Fruit fly (Drosophila melanogaster) Kc167 (cell line): ENCODE results near the gene Shawl.

Experiments
- Myc ChIP-seq: fragments of >200 bp; optimal IDR thresholded peaks from 2 replicates; lab custom pipeline; 2017; ENCODE audit warnings: missing external identifiers
- Sin3A ChIP-seq: fragments of >200 bp; optimal IDR thresholded peaks from 2 replicates; lab custom pipeline; 2018; ENCODE audit warnings: missing external identifiers
- h ChIP-seq: fragments of >200 bp; optimal IDR thresholded peaks from 3 replicates; lab custom pipeline; 2018; ENCODE audit warnings: missing external identifiers
- insv ChIP-seq: fragments of >200 bp; optimal IDR thresholded peaks from 3 replicates; lab custom pipeline; 2018; ENCODE audit warnings: missing external identifiers
- psq ChIP-seq: fragments of >200 bp; optimal IDR thresholded peaks from 2 replicates; lab custom pipeline; 2017; ENCODE audit warnings: missing external identifiers
- ttk ChIP-seq: sonication (Bioruptor generic); optimal IDR thresholded peaks from 2 replicates; lab custom pipeline; 2017; ENCODE audit warnings: missing external identifiers

The Shawl gene

dm6 chr2L:9415053-9415452 lies at the start of gene Shawl:
TSS of gene Shawl (minus strand) at chr2L:9415156.
- TF ChIP-seq insv (lab: Kevin White, UChicago): no peak
- no peak for TF ChIP-seq h (lab: Kevin White, UChicago)
- TF ChIP-seq ttk: no peak
- no peak for TF ChIP-seq psq (lab: Kevin White, UChicago)
- no peak for TF ChIP-seq Myc
- TF ChIP-seq Sin3A (lab: Kevin White, UChicago): no peak

DNA sequence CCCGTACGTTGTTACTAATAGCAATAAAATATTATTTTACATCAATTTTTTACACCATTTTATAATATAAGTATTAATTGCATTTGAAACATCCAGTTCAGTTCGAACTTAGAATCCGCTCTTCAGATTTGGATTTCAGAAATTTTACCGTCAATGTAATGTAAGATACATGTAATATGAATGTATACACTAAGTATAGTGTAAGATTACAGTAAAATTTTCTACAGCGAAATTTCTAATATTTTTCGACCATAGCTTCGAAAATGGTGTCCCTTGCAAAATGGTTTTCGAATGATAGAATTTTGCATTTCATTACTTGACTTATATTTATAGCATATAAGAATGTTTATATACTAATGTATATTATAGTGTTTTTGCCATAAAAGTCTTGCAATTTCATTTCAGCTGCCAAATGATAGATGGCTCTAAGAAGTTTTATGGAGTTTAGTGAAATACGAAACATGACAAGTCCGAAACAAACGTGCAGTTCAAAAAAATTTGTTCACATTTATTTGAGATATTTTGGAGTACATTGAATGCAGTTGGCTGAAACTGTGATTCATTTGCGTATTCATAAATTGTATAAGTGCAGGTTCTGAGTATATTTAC lies 49.6 kb upstream of the Shawl start:
- TF ChIP-seq insv (lab: Kevin White, UChicago): no peak
- TF ChIP-seq psq (lab: Kevin White, UChicago): no peak
- TF ChIP-seq h (lab: Kevin White, UChicago): no peak
- no peak for TF ChIP-seq Myc
- no peak for TF ChIP-seq Sin3A (lab: Kevin White, UChicago)
- TF ChIP-seq ttk: no peak

dm6 chr2L:9460092-9460473 lies 45.1 kb upstream of the Shawl start:
- TF ChIP-seq ttk: no peak
- no peak for TF ChIP-seq psq (lab: Kevin White, UChicago)
- no peak for TF ChIP-seq Myc
- TF ChIP-seq h (lab: Kevin White, UChicago): no peak
- no peak for TF ChIP-seq insv (lab: Kevin White, UChicago)
- no peak for TF ChIP-seq Sin3A (lab: Kevin White, UChicago)

dm6 chr2L:9459372-9460091 lies 44.6 kb upstream of the Shawl start:
- TF ChIP-seq Sin3A (lab: Kevin White, UChicago) (no peak), insv (lab: Kevin White, UChicago) (no peak), ttk (no peak), psq (lab: Kevin White, UChicago) (no peak)

dm6 chr2L:9457865-9458264 lies 42.9 kb upstream of the Shawl start:
- no peak for TF ChIP-seq Sin3A (lab: Kevin White, UChicago)
- no peak for TF ChIP-seq h (lab: Kevin White, UChicago)
- no peak for TF ChIP-seq ttk
- TF ChIP-seq psq (lab: Kevin White, UChicago): no peak
- TF ChIP-seq insv (lab: Kevin White, UChicago): no peak
- TF ChIP-seq Myc: no peak

DNA sequence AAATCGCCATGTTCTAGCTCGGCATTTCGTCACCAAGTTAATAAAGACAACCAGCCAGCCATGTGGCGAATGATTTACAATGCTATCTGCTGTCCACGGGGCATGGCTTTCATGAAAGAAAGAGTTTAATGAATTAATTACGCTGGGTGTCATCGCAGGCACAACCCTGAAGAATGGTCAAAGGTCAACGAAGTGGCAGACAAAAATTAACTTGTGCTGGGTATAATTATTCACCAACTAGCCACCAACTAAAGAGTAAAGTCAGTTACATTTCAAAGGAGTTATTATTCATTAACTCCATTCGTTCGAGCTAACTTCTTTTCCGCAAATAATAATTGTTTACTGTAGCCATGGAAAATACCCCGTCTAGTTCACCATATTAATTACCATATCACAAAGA lies 42.5 kb upstream of the Shawl start:
- TF ChIP-seq insv (lab: Kevin White, UChicago): no peak
- TF ChIP-seq h (lab: Kevin White, UChicago): no peak
- no peak for TF ChIP-seq Myc
- TF ChIP-seq Sin3A (lab: Kevin White, UChicago): no peak

dm6 chr2L:9455157-9455556 lies 40.2 kb upstream of the Shawl start:
- TF ChIP-seq ttk: no peak
- TF ChIP-seq Myc: no peak
- TF ChIP-seq insv (lab: Kevin White, UChicago): no peak
- TF ChIP-seq Sin3A (lab: Kevin White, UChicago): no peak
- TF ChIP-seq h (lab: Kevin White, UChicago): no peak
- TF ChIP-seq psq (lab: Kevin White, UChicago): no peak

dm6 chr2L:9454369-9455054 lies 39.6 kb upstream of the Shawl start:
- TF ChIP-seq insv (lab: Kevin White, UChicago) (no peak), Myc (no peak), psq (lab: Kevin White, UChicago) (no peak), h (lab: Kevin White, UChicago) (no peak), ttk (no peak), Sin3A (lab: Kevin White, UChicago) (no peak)

DNA sequence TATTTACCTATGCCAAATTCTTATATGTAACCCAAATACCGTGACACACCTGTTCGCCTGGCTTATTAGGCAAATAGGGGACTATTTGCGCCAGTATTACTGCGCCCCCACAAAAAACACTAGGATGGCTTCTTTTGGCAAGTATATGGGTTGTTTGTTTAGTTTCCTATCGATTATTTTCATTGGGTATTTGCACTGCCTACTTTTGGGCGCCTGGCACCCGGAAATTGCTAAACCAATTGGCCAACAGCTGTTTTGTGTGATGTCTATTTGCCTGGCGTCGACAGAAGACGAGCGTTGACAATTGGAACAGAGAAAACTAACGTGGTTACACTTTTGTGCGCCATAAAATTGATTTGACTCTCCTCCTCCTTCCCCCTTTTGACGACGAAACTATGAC lies 38.0 kb upstream of the Shawl start:
- TF ChIP-seq Myc (no peak), Sin3A (lab: Kevin White, UChicago) (no peak), h (lab: Kevin White, UChicago) (no peak), ttk (no peak), psq (lab: Kevin White, UChicago) (no peak), insv (lab: Kevin White, UChicago) (no peak)

DNA sequence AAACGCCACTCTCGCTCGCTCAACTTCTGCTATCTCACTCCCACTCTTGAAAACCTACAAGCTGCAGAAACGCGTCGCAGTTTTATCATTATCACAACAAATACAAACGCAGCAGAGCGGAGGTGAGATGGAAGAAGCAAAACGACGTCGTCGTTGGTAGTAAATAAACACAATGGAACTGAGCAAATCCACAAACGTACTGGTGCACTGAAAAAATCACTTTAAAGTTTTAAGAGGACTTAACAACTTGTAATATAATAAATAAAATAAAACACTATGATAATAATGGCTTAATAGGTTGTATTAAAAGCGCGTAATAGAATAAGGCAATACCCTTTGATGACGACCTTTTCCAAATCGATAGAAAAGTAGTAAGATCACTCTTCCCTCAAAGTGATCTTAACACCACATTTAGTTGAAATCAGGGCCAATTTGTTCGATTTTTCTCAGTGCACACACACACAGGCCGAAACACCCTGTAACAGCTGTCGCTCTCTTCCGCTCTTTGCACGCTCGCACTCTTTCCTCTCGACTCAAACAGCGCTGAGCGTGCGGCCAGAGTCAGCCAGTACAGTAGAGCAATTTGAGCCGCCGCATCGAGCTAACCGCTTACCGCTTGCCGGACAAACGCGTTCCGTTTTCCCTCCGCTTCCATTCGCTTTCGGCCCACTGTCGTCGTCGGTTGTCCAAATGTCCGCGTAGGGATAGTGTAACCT lies 34.5 kb upstream of the Shawl start:
- no peak for TF ChIP-seq ttk

DNA sequence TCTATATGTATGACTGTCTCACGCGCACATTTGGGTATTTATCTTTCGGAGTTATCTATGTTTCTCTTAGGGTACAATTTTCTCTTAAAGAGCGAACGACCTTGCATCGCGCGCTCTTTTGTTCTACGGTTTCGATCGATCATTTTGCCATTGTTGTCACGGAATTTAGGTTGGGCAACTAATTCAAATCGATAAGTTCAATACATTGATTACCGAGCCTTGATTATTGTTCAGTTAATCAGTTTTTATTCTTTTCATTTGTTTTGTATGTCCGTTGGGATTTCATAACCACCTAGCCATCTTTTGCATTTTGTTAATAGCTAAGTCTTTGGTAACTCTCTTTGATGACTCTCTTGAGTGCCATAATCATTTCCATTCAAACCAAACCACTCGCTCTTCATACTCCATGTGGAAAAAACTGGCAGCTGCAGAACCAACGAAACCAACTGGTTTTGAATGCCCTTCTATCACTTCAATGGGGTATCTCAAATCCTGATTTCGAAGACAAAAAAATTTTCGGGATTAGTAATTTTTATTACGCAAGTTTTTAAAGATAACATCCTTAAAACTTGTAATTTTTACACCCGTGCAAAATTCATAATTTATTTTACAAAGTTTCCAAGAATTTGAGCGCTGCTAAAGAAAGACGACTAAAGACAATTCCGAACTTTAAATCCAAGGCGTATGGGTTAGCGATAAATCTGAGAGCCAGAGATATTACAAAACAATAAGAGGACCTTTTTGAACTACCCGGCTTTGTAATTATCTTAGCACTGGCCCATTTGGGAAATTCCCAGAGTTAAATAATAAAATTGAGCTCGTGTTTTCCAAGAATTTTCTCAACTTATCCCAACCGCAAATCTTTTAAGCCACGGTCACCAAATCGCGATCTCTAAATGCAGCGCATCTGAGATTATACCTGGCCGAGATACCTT lies 33.6 kb upstream of the Shawl start:
- TF ChIP-seq insv (lab: Kevin White, UChicago): no peak
- TF ChIP-seq psq (lab: Kevin White, UChicago): no peak
- TF ChIP-seq Myc: no peak
- no peak for TF ChIP-seq Sin3A (lab: Kevin White, UChicago)
